Fruit fly (Drosophila melanogaster): ENCODE results near the gene Myo61F.
A peak's percentile ranks its signal among the peaks of the same experiment; 100 is the strongest.

Gene Myo61F

dm6 chr3L:1300076-1300635, 18.1 kb upstream of the Myo61F start (continued):
- TF ChIP-seq CG16779 (GFP tag; IDR thresholded peaks at IDR 0.05) (no peak), dm (GFP tag; optimal IDR thresholded peaks at IDR 0.05) (no peak), ro (GFP tag; IDR thresholded peaks at IDR 0.05) (peak; percentile 61; the same call in 1 of the 2 replicates), yki (optimal IDR thresholded peaks at IDR 0.05) (no peak), pb (GFP tag; optimal IDR thresholded peaks at IDR 0.05) (no peak), Rx (GFP tag; IDR thresholded peaks at IDR 0.05) (peak; percentile 70), CG30431 (GFP tag; optimal IDR thresholded peaks at IDR 0.05) (peak; percentile 60), CG9932 (GFP tag; IDR thresholded peaks at IDR 0.05) (peak; percentile 68), zen (tag; optimal IDR thresholded peaks at IDR 0.05) (peak; percentile 84), pzg (GFP tag; optimal IDR thresholded peaks at IDR 0.05) (no peak), Dek (tag; optimal IDR thresholded peaks at IDR 0.05) (peak; percentile 56), CG11456 (GFP tag; IDR thresholded peaks at IDR 0.05) (0 out of 3 replicates have a peak, but pooled peaks have one; percentile 8), CG18764 (GFP tag; optimal IDR thresholded peaks at IDR 0.05) (peak; percentile 65), CG8089 (GFP tag; optimal IDR thresholded peaks at IDR 0.05) (no peak), CG12071 (GFP tag; optimal IDR thresholded peaks at IDR 0.05) (no peak), Spps (tag; optimal IDR thresholded peaks at IDR 0.05) (peak; percentile 74), CG7271 (tag; optimal IDR thresholded peaks at IDR 0.05) (no peak), Lim3 (GFP tag; IDR thresholded peaks at IDR 0.05) (no peak), ttk (GFP tag; IDR thresholded peaks at IDR 0.05) (peak; percentile 48), CG7963 (GFP tag; IDR thresholded peaks at IDR 0.05; ENCODE audit: partially characterized antibody) (no peak), ap (GFP tag; IDR thresholded peaks at IDR 0.05) (peak; percentile 45), Stat92E (GFP tag; optimal IDR thresholded peaks at IDR 0.05) (peak in 1 of 3 experiments; percentile 37), pita (GFP tag; optimal IDR thresholded peaks at IDR 0.05) (no peak), CG10274 (GFP tag; optimal IDR thresholded peaks at IDR 0.05) (peak; percentile 37), D (optimal IDR thresholded peaks at IDR 0.05) (no peak), D (GFP tag; optimal IDR thresholded peaks at IDR 0.05) (peak; percentile 87), CG16863 (GFP tag; optimal IDR thresholded peaks at IDR 0.05) (peak; percentile 38), zfh2 (GFP tag; optimal IDR thresholded peaks at IDR 0.05) (no peak), Usf (GFP tag; optimal IDR thresholded peaks at IDR 0.05) (peak; percentile 51), Jarid2 (GFP tag; optimal IDR thresholded peaks at IDR 0.05) (peak; percentile 53), hkb (optimal IDR thresholded peaks at IDR 0.05) (no peak), hkb (GFP tag; IDR thresholded peaks at IDR 0.05) (peak; percentile 90), CG2129 (GFP tag; IDR thresholded peaks at IDR 0.05; ENCODE audit: partially characterized antibody) (no peak), CG17829 (tag; optimal IDR thresholded peaks at IDR 0.05) (peak; percentile 94), onecut (GFP tag; IDR thresholded peaks at IDR 0.05) (peak; percentile 64), CG9817 (tag; optimal IDR thresholded peaks at IDR 0.05) (peak; percentile 51), Hr3 (GFP tag; optimal IDR thresholded peaks at IDR 0.05) (peak; percentile 74), Med (GFP tag) (peak; percentile 74), slp2 (GFP tag; optimal IDR thresholded peaks at IDR 0.05) (peak; percentile 22), CG11093 (GFP tag; IDR thresholded peaks at IDR 0.05) (peak; percentile 55; the same call in 2 of the 3 replicates), Neu2 (GFP tag; optimal IDR thresholded peaks at IDR 0.05; ENCODE audit: borderline replicate concordance) (no peak), cato (GFP tag; optimal IDR thresholded peaks at IDR 0.05; ENCODE audit: borderline replicate concordance) (peak; percentile 34), pho (GFP tag; optimal IDR thresholded peaks at IDR 0.05) (peak; percentile 7), nau (GFP tag; optimal IDR thresholded peaks at IDR 0.05) (no peak), CG32532 (GFP tag; IDR thresholded peaks at IDR 0.05) (peak; percentile 79), phol (tag; optimal IDR thresholded peaks at IDR 0.05) (peak; percentile 88), Gug (GFP tag; IDR thresholded peaks at IDR 0.05) (peak; percentile 51), H15 (GFP tag; IDR thresholded peaks at IDR 0.05) (peak; percentile 67; the same call in 2 of the 3 replicates), da (GFP tag; optimal IDR thresholded peaks at IDR 0.05) (no peak), sd (tag; optimal IDR thresholded peaks at IDR 0.05) (peak; percentile 93), Ets97D (GFP tag; optimal IDR thresholded peaks at IDR 0.05) (peak; percentile 19)

All from whole organism, embryonic.